Worm (Caenorhabditis elegans) whole organism, L3 larva: ENCODE results near the gene btb-7.

Experiments used
- lin-15B ChIP-seq: fragments of 150-350 bp; optimal IDR thresholded peaks from 2 replicates; lab custom pipeline; 2014; ENCODE audit warnings: missing biosample characterization, missing genetic modification characterization
- lin-39 ChIP-seq: fragments of 150-350 bp; optimal IDR thresholded peaks from 2 replicates; lab custom pipeline; 2018; ENCODE audit warnings: missing biosample characterization, missing genetic modification reagents, missing genetic modification characterization
- nhr-23 ChIP-seq: fragments of 150-350 bp; optimal IDR thresholded peaks from 2 replicates; lab custom pipeline; 2014; ENCODE audit warnings: missing biosample characterization, missing genetic modification reagents, missing genetic modification characterization
- nhr-25 ChIP-seq: sonication (generic microtip); optimal IDR thresholded peaks from 2 replicates; lab custom pipeline; 2017; ENCODE audit warnings: missing biosample characterization, missing genetic modification characterization
- zag-1 ChIP-seq: fragments of 150-350 bp; optimal IDR thresholded peaks from 2 replicates; lab custom pipeline; 2014; ENCODE audit warnings: missing biosample characterization, missing genetic modification characterization

ce11 chrII:1730103-1730502 is 17.1 kb downstream of the btb-7 start, which contains the start of gene ceh-81:
- no peak for TF ChIP-seq nhr-25 (tag; lab: Kevin White, UChicago)
- TF ChIP-seq lin-15B (tag; lab: Kevin White, UChicago) = no peak
- TF ChIP-seq zag-1 = no peak
- no peak for TF ChIP-seq nhr-23
- no peak for TF ChIP-seq lin-39 (tag; lab: Kevin White, UChicago)
